Worm (Caenorhabditis elegans) whole organism, early embryonic: Measurements from ENCODE around the gene srg-24.

Source experiments
- ama-1 ChIP-seq: fragments of 150-350 bp; optimal IDR thresholded peaks from 2 replicates; lab custom pipeline; 2014
- sea-1 ChIP-seq: fragments of 200-800 bp; sonication (Bioruptor generic); conservative IDR thresholded peaks from 2 replicates; pipeline ENCODE4 v1.3.6; 2022; ENCODE audit warnings: missing genetic modification characterization, missing compliant biosample characterization

ce11 chrII:3076915-3077314, 23.5 kb downstream of the srg-24 start, which contains the start of gene Y25C1A.8:
- TF ChIP-seq sea-1 (GFP tag; lab: Robert Waterston, UW), result 0 out of 2 replicates have a peak, but pooled peaks have one; percentile 14
- no peak for TF ChIP-seq ama-1 (lab: Kevin White, UChicago)
